Worm (Caenorhabditis elegans): ENCODE results near the gene B0334.5.

Gene B0334.5

DNA sequence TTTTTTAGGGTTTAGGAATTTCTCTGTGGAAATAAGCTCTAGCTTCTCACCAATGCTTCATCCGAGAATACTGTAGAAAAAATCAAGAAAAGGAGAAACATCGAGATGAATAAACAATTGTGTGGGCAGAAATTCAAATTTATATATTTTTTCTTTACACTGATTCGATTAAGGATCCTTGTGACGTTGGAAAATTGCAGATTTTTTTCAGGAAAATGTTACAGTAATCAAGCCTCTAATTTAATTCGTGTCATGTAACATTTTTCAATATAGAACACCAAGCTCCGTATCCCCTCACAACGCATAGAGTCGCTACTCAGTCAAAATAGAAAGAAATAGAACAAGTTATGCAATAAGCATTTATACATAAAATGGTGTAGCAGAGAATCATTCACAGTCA, 21.1 kb upstream of the B0334.5 start, which contains the start of gene W02B12.16:
Gene W02B12.16, minus strand, starts transcription at position 101 of the 400 bp plus-strand sequence.
- TF ChIP-seq flh-1 (GFP tag; optimal IDR thresholded peaks at IDR 0.05) = no peak
- TF ChIP-seq pha-4 (tag; optimal IDR thresholded peaks at IDR 0.05) = no peak
- TF ChIP-seq ceh-43 (GFP tag; optimal IDR thresholded peaks at IDR 0.05) = no peak
- TF ChIP-seq unc-39 (tag; optimal IDR thresholded peaks at IDR 0.05) = no peak
- TF ChIP-seq lin-13 (tag; optimal IDR thresholded peaks at IDR 0.05) = no peak
- TF ChIP-seq nhr-76 (tag; optimal IDR thresholded peaks at IDR 0.05) = no peak
- TF ChIP-seq unc-120 (tag; optimal IDR thresholded peaks at IDR 0.05; ENCODE audit: poor library complexity, severe bottlenecking) = no peak
- no peak for TF ChIP-seq nhr-12 (tag; optimal IDR thresholded peaks at IDR 0.05)
- no peak for TF ChIP-seq lsy-2 (tag; optimal IDR thresholded peaks at IDR 0.05)

ce11 chrII:11479076-11479475, 18.4 kb upstream of the B0334.5 start, which contains the start of gene W02B12.12:
TSS of gene W02B12.12 (minus strand) at chrII:11479176.
- TF ChIP-seq ceh-39 (tag; optimal IDR thresholded peaks at IDR 0.05) (no peak), ztf-11 (tag; optimal IDR thresholded peaks at IDR 0.05) (no peak), nhr-2 (tag; optimal IDR thresholded peaks at IDR 0.05) (no peak), pha-4 (tag; optimal IDR thresholded peaks at IDR 0.05) (no peak), drap-1 (GFP tag; optimal IDR thresholded peaks at IDR 0.05) (no peak), tbx-8 (GFP tag; optimal IDR thresholded peaks at IDR 0.05) (no peak), hlh-1 (tag; optimal IDR thresholded peaks at IDR 0.05) (no peak), lin-32 (GFP tag; optimal IDR thresholded peaks at IDR 0.05) (no peak), bed-3 (GFP tag; optimal IDR thresholded peaks at IDR 0.05) (no peak), mep-1 (tag; optimal IDR thresholded peaks at IDR 0.05) (no peak), nhr-12 (tag; optimal IDR thresholded peaks at IDR 0.05) (no peak)

DNA sequence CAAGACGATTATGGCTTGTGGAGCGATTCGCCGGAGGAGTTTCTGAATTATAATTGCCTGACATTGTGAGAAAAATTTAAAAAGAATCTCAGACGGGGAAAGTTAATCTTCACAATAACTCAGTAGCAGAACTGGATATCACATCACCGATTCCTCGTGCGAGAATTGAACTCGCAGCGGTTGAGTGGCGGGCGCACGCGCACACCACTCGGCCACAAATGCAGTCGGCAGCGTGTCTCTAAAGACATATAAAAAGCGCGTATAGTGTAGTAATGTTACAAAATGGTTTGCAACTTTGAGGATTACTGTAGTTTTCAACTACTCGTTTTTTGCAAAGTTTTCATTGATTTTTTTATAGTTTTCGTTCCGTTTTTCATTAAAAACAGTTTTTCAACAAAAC, 12.9 kb upstream of the B0334.5 start:
- TF ChIP-seq cnd-1 (tag; optimal IDR thresholded peaks at IDR 0.05) (peak; percentile 98), hlh-1 (tag; optimal IDR thresholded peaks at IDR 0.05) (no peak), bed-3 (GFP tag; optimal IDR thresholded peaks at IDR 0.05) (peak; percentile 92), elt-1 (tag; optimal IDR thresholded peaks at IDR 0.05; ENCODE audit: borderline replicate concordance, insufficient read depth) (no peak), nhr-12 (tag; optimal IDR thresholded peaks at IDR 0.05) (no peak), unc-62 (GFP tag; optimal IDR thresholded peaks at IDR 0.05) (peak; percentile 74), M03D4.4 (tag; optimal IDR thresholded peaks at IDR 0.05) (peak; percentile 97), unc-120 (tag; optimal IDR thresholded peaks at IDR 0.05; ENCODE audit: poor library complexity, severe bottlenecking) (peak; percentile 94), mep-1 (tag; optimal IDR thresholded peaks at IDR 0.05) (peak; percentile 80), ces-1 (GFP tag; optimal IDR thresholded peaks at IDR 0.05) (no peak), nhr-28 (tag; optimal IDR thresholded peaks at IDR 0.05) (peak; percentile 48), nhr-237 (tag; optimal IDR thresholded peaks at IDR 0.05) (no peak), unc-39 (tag; optimal IDR thresholded peaks at IDR 0.05) (no peak), sptf-1 (tag; optimal IDR thresholded peaks at IDR 0.05) (peak; percentile 100), mls-2 (tag; optimal IDR thresholded peaks at IDR 0.05) (peak; percentile 99), tbx-8 (GFP tag; optimal IDR thresholded peaks at IDR 0.05) (peak; percentile 93), lin-32 (GFP tag; optimal IDR thresholded peaks at IDR 0.05) (peak; percentile 96), pha-4 (tag; optimal IDR thresholded peaks at IDR 0.05) (peak; percentile 66), sem-2 (GFP tag; optimal IDR thresholded peaks at IDR 0.05) (peak; percentile 94), snpc-4 (tag; optimal IDR thresholded peaks at IDR 0.05) (no peak), nhr-76 (tag; optimal IDR thresholded peaks at IDR 0.05) (no peak), flh-1 (GFP tag; optimal IDR thresholded peaks at IDR 0.05) (peak; percentile 96), ceh-83 (GFP tag; optimal IDR thresholded peaks at IDR 0.05) (peak; percentile 99), mab-5 (tag; optimal IDR thresholded peaks at IDR 0.05) (no peak), ceh-43 (GFP tag; optimal IDR thresholded peaks at IDR 0.05) (peak; percentile 93), ztf-11 (tag; optimal IDR thresholded peaks at IDR 0.05) (peak; percentile 58), elt-3 (tag; optimal IDR thresholded peaks at IDR 0.05) (no peak), nhr-2 (tag; optimal IDR thresholded peaks at IDR 0.05) (no peak), lin-13 (tag; optimal IDR thresholded peaks at IDR 0.05) (peak; percentile 81), ceh-39 (tag; optimal IDR thresholded peaks at IDR 0.05) (no peak), lsy-2 (tag; optimal IDR thresholded peaks at IDR 0.05) (peak; percentile 84), drap-1 (GFP tag; optimal IDR thresholded peaks at IDR 0.05) (peak; percentile 98), zip-8 (tag; optimal IDR thresholded peaks at IDR 0.05) (no peak), ham-2 (GFP tag; optimal IDR thresholded peaks at IDR 0.05) (peak; percentile 95), blmp-1 (tag; optimal IDR thresholded peaks at IDR 0.05) (no peak)
